Worm (Caenorhabditis elegans) whole organism, L1 larva: Measurements from ENCODE around the gene trpp-9.

Experiments used
- jun-1 ChIP-seq: fragments of 150-350 bp; optimal IDR thresholded peaks from 2 replicates; lab custom pipeline; 2014; ENCODE audit warnings: missing biosample characterization, missing genetic modification reagents, missing genetic modification characterization
- lin-39 ChIP-seq: fragments of 150-350 bp; optimal IDR thresholded peaks from 2 replicates; lab custom pipeline; 2014; ENCODE audit warnings: missing biosample characterization, missing genetic modification reagents, missing genetic modification characterization
- lsy-2 ChIP-seq, 2 experiments: fragments of 150-350 bp; optimal IDR thresholded peaks; 2 replicates each; lab custom pipeline; 2014; ENCODE audit warnings: missing biosample characterization in 2 of 2, missing genetic modification characterization in 2 of 2
- nhr-76 ChIP-seq: sonication (generic microtip); optimal IDR thresholded peaks from 2 replicates; lab custom pipeline; 2017; ENCODE audit warnings: missing biosample characterization, missing genetic modification characterization
- sup-37 ChIP-seq: fragments of 200-800 bp; sonication (Bioruptor generic); optimal IDR thresholded peaks from 2 replicates; lab custom pipeline; 2018; ENCODE audit warnings: mild to moderate bottlenecking, missing genetic modification characterization, missing compliant biosample characterization

DNA sequence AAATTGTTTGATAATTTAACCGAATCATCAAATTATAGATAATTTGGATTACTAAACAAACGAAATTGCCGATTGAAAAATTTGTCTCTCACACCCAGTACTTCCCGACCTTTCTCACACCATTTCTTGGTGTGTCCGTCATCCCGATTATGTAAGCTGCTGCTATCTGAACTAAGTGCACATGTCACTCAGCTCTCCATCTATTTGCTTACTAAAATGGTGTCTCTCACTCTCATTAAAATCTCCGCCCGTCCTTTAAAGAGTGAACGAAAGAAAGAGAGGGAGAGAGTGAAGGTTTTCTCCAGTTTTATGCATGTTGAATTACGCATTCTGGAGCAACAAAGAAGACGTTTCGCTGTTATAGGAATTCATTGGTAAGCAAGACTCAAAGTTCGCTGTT, 9.2 kb upstream of the trpp-9 start:
- TF ChIP-seq nhr-76 (no peak), sup-37 (GFP tag; lab: Kevin White, UChicago) (no peak), lsy-2 (tag; optimal IDR thresholded peaks at IDR 0.05; lab: Kevin White, UChicago) (no peak), jun-1 (tag; lab: Kevin White, UChicago) (no peak), lin-39 (tag; lab: Kevin White, UChicago) (no peak)
